Worm (Caenorhabditis elegans) whole organism, late embryonic: Measurements from ENCODE around the gene gst-33.
"Not testable (repeated sequence)": the region's sequence is repeated elsewhere in the genome, so short reads cannot be mapped to it uniquely, and the experiment has no call there.

ENCODE experiments used
- C38D4.7 ChIP-seq: fragments of 200-800 bp; sonication (Bioruptor generic); optimal IDR thresholded peaks from 2 replicates; lab custom pipeline; 2018; ENCODE audit warnings: mild to moderate bottlenecking, missing genetic modification characterization, moderate library complexity, missing compliant biosample characterization
- K02D7.2 ChIP-seq: sonication (generic microtip); optimal IDR thresholded peaks from 2 replicates; lab custom pipeline; 2017; ENCODE audit warnings: mild to moderate bottlenecking, missing genetic modification characterization, missing compliant biosample characterization
- K09A11.1 ChIP-seq: sonication (generic microtip); optimal IDR thresholded peaks from 2 replicates; lab custom pipeline; 2017; ENCODE audit warnings: antibody characterized with exemption, mild to moderate bottlenecking, missing genetic modification characterization, missing compliant biosample characterization; ENCODE audit not compliant: insufficient read depth
- Y22D7AL.16 ChIP-seq: sonication (generic microtip); optimal IDR thresholded peaks from 2 replicates; lab custom pipeline; 2016; ENCODE audit warnings: missing genetic modification characterization, missing compliant biosample characterization
- ceh-14 ChIP-seq: sonication (generic microtip); optimal IDR thresholded peaks from 2 replicates; lab custom pipeline; 2016; ENCODE audit warnings: missing genotype, missing genetic modification characterization, missing compliant biosample characterization
- ceh-18 ChIP-seq: sonication (generic microtip); optimal IDR thresholded peaks from 2 replicates; lab custom pipeline; 2016; ENCODE audit warnings: missing genetic modification characterization, missing compliant biosample characterization
- ceh-24 ChIP-seq: sonication (generic microtip); optimal IDR thresholded peaks from 2 replicates; lab custom pipeline; 2016; ENCODE audit warnings: mild to moderate bottlenecking, missing genetic modification characterization, missing compliant biosample characterization
- ceh-30 ChIP-seq: fragments of 150-350 bp; optimal IDR thresholded peaks from 2 replicates; lab custom pipeline; 2014; ENCODE audit warnings: missing biosample characterization, missing genetic modification characterization
- ceh-34 ChIP-seq: sonication (generic microtip); optimal IDR thresholded peaks from 2 replicates; lab custom pipeline; 2016; ENCODE audit warnings: mild to moderate bottlenecking, missing genetic modification characterization, missing compliant biosample characterization
- ceh-48 ChIP-seq: sonication (generic microtip); optimal IDR thresholded peaks from 2 replicates; lab custom pipeline; 2016; ENCODE audit warnings: missing genetic modification characterization, inconsistent platforms, missing compliant biosample characterization
- ceh-9 ChIP-seq: sonication (generic microtip); optimal IDR thresholded peaks from 2 replicates; lab custom pipeline; 2016; ENCODE audit warnings: mild to moderate bottlenecking, missing genetic modification characterization, inconsistent platforms, missing compliant biosample characterization
- elt-2 ChIP-seq: sonication (generic microtip); optimal IDR thresholded peaks from 2 replicates; lab custom pipeline; 2016; ENCODE audit warnings: missing genetic modification reagents, missing genetic modification characterization, missing compliant biosample characterization
- elt-4 ChIP-seq: sonication (generic microtip); optimal IDR thresholded peaks from 2 replicates; lab custom pipeline; 2016; ENCODE audit warnings: missing genetic modification characterization, missing compliant biosample characterization
- ets-4 ChIP-seq: sonication (generic microtip); optimal IDR thresholded peaks from 2 replicates; lab custom pipeline; 2016; ENCODE audit warnings: missing genetic modification characterization, missing compliant biosample characterization
- fkh-10 ChIP-seq: fragments of 150-350 bp; optimal IDR thresholded peaks from 2 replicates; lab custom pipeline; 2014; ENCODE audit warnings: missing biosample characterization, missing genetic modification reagents, missing genetic modification characterization
- fkh-6 ChIP-seq: sonication (generic microtip); optimal IDR thresholded peaks from 2 replicates; lab custom pipeline; 2016; ENCODE audit warnings: missing genetic modification characterization, missing compliant biosample characterization
- gmeb-2 ChIP-seq: sonication (generic microtip); optimal IDR thresholded peaks from 2 replicates; lab custom pipeline; 2016; ENCODE audit warnings: missing genetic modification characterization, inconsistent platforms, missing compliant biosample characterization
- hlh-13 ChIP-seq: fragments of 200-800 bp; sonication (Bioruptor generic); optimal IDR thresholded peaks from 2 replicates; lab custom pipeline; 2018; ENCODE audit warnings: mild to moderate bottlenecking, missing genetic modification characterization, missing compliant biosample characterization
- hlh-15 ChIP-seq: sonication (generic microtip); optimal IDR thresholded peaks from 2 replicates; lab custom pipeline; 2016; ENCODE audit warnings: missing genetic modification characterization, missing compliant biosample characterization
- hlh-30 ChIP-seq: sonication (generic microtip); optimal IDR thresholded peaks from 2 replicates; lab custom pipeline; 2017; ENCODE audit warnings: antibody characterized with exemption, missing genetic modification characterization, missing compliant biosample characterization; ENCODE audit not compliant: insufficient read depth
- hlh-6 ChIP-seq: sonication (generic microtip); optimal IDR thresholded peaks from 2 replicates; lab custom pipeline; 2016; ENCODE audit warnings: missing genotype, missing genetic modification characterization, missing compliant biosample characterization
- lim-6 ChIP-seq: sonication (generic microtip); optimal IDR thresholded peaks from 2 replicates; lab custom pipeline; 2016; ENCODE audit warnings: missing genetic modification characterization, missing compliant biosample characterization
- madf-2 ChIP-seq: sonication (generic microtip); optimal IDR thresholded peaks from 2 replicates; lab custom pipeline; 2017; ENCODE audit warnings: missing genetic modification characterization, missing compliant biosample characterization
- mec-3 ChIP-seq: sonication (generic microtip); optimal IDR thresholded peaks from 2 replicates; lab custom pipeline; 2016; ENCODE audit warnings: borderline replicate concordance, missing genetic modification characterization, missing compliant biosample characterization
- nfya-1 ChIP-seq: sonication (generic microtip); optimal IDR thresholded peaks from 2 replicates; lab custom pipeline; 2017; ENCODE audit warnings: missing genetic modification characterization, mild to moderate bottlenecking, missing compliant biosample characterization, antibody characterized with exemption, moderate library complexity
- nhr-11 ChIP-seq: fragments of 150-350 bp; optimal IDR thresholded peaks from 2 replicates; lab custom pipeline; 2014; ENCODE audit warnings: missing biosample characterization, missing genetic modification characterization
- npax-4 ChIP-seq: sonication (generic microtip); optimal IDR thresholded peaks from 2 replicates; lab custom pipeline; 2016; ENCODE audit warnings: missing genetic modification characterization, missing compliant biosample characterization
- pha-4 ChIP-seq: fragments of 150-350 bp; optimal IDR thresholded peaks from 2 replicates; lab custom pipeline; 2018; ENCODE audit warnings: missing biosample characterization, missing genetic modification reagents, missing genetic modification characterization
- sox-4 ChIP-seq: sonication (generic microtip); optimal IDR thresholded peaks from 2 replicates; lab custom pipeline; 2017; ENCODE audit warnings: mild to moderate bottlenecking, missing genetic modification characterization, inconsistent platforms, missing compliant biosample characterization
- syd-9 ChIP-seq: sonication (generic microtip); optimal IDR thresholded peaks from 2 replicates; lab custom pipeline; 2016; ENCODE audit warnings: mild to moderate bottlenecking, missing genetic modification characterization, moderate library complexity, missing compliant biosample characterization
- ttx-3 ChIP-seq: sonication (generic microtip); optimal IDR thresholded peaks from 2 replicates; lab custom pipeline; 2016; ENCODE audit warnings: missing genetic modification reagents, missing genetic modification characterization, missing compliant biosample characterization
- unc-86 ChIP-seq: sonication (generic microtip); optimal IDR thresholded peaks from 2 replicates; lab custom pipeline; 2016; ENCODE audit warnings: missing genetic modification characterization, missing compliant biosample characterization

The gst-33 gene

ce11 chrV:3506252-3506651 is 37.9 kb upstream of the gst-33 start, which contains the start of gene ugt-64:
TSS of gene ugt-64 (minus strand) at chrV:3506352.
- not testable (repeated sequence) for TF ChIP-seq nhr-11, madf-2, ceh-48 (tag; lab: Kevin White, UChicago)
- TF ChIP-seq, all 69 proteins: peak for 0; not testable (repeated sequence) for 69

ce11 chrV:3505745-3506144 is 37.4 kb upstream of the gst-33 start:
- no peak for TF ChIP-seq K02D7.2 (tag; lab: Kevin White, UChicago)
- no peak for TF ChIP-seq hlh-15 (tag; lab: Kevin White, UChicago)
- TF ChIP-seq unc-86 (tag; lab: Kevin White, UChicago): no peak
- no peak for TF ChIP-seq ceh-48 (tag; lab: Kevin White, UChicago)
- peak; percentile 91 for TF ChIP-seq elt-2 (tag; lab: Kevin White, UChicago)
- TF ChIP-seq, all 69 proteins: peak for 1

DNA sequence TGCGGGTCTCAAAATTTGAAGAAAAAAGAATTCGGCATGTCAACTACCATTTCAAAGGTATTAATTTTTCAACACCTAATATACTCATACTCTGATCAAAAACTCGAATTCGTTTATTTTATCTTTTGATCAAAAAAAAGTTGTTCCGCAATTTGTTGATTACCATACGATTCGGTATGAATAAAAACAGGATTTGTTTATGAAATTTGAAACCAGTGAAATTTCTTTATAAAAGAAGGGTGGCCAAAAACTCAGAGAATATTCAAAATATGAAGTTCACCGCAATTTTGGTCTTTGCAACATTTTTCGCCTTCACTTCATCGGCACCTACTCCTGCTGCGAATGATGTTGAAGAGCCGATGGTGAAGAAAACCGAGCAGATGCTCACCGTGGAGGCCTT is 33.7 kb upstream of the gst-33 start, which contains the start of the genes C07G3.8 and C07G3.10:
Gene C07G3.8, minus strand, starts transcription at position 101 of the 400 bp plus-strand sequence.
Gene C07G3.10, plus strand, starts transcription at position 270 of the 400 bp plus-strand sequence.
- TF ChIP-seq ceh-30 (no peak), hlh-6 (tag; lab: Kevin White, UChicago) (no peak), npax-4 (no peak), hlh-30 (tag; lab: Kevin White, UChicago) (no peak), Y22D7AL.16 (no peak), fkh-10 (no peak), syd-9 (tag; lab: Kevin White, UChicago) (no peak), pha-4 (no peak), lim-6 (tag; lab: Kevin White, UChicago) (no peak), ceh-9 (tag; lab: Kevin White, UChicago) (no peak), elt-4 (no peak), ceh-18 (tag; lab: Kevin White, UChicago) (no peak), ceh-24 (tag; lab: Kevin White, UChicago) (no peak), hlh-13 (GFP tag; lab: Kevin White, UChicago) (no peak), sox-4 (tag; lab: Kevin White, UChicago) (no peak), ttx-3 (tag; lab: Kevin White, UChicago) (no peak)

DNA sequence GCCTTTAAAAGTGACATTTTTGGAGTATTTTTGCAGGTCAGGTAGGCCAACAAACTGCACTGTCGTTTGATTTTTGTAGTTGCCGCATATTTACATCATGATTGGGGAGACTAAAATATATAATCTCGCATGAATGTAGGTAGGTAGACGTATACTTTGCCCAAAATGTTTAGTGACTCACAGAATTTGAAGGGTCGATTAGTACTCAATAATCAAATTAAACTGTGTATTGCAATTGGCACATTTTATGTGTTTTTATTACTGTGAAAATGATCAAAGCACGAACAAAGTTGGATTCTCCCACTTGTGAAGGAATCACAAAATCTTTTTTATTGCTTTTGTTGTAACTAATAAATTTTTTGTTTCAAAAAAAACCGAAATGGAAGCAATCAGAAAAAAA is 28.5 kb upstream of the gst-33 start, which contains the start of gene C07G3.15:
Gene C07G3.15, minus strand, starts transcription at position 101 of the 400 bp plus-strand sequence.
- no peak for TF ChIP-seq fkh-10

DNA sequence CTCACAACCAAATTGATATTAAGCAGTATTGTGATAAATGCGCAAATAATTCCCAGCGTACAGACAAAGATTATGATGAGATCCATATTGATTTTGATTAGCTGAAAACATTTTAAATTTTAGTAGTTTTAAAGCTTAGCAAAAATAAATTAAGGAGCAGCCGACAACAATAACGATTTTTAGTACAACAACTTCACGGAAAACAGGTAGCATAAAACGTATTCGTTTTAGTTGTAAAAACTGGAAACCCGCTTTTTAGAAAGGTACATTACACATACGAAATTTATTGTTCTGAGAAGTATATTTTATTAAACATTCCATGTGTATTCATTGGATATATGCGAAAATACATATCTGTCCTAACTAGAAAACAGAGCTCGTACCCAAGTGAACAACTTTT is 22.1 kb upstream of the gst-33 start, which contains the start of gene srbc-36:
Gene srbc-36, minus strand, starts transcription at position 101 of the 400 bp plus-strand sequence.
- no peak for TF ChIP-seq gmeb-2 (tag; lab: Kevin White, UChicago)
- no peak for TF ChIP-seq hlh-15 (tag; lab: Kevin White, UChicago)
- TF ChIP-seq C38D4.7 (GFP tag; lab: Kevin White, UChicago): no peak
- TF ChIP-seq fkh-6: no peak
- no peak for TF ChIP-seq ceh-34 (tag; lab: Kevin White, UChicago)
- no peak for TF ChIP-seq ets-4 (tag; lab: Kevin White, UChicago)
- TF ChIP-seq ceh-14 (tag; lab: Kevin White, UChicago): no peak
- no peak for TF ChIP-seq npax-4
- TF ChIP-seq lim-6 (tag; lab: Kevin White, UChicago): no peak
- TF ChIP-seq mec-3: no peak

- TF ChIP-seq madf-2 (tag; lab: Kevin White, UChicago) (no peak), K09A11.1 (tag; lab: Kevin White, UChicago) (no peak), nfya-1 (tag; lab: Kevin White, UChicago) (no peak), ceh-18 (tag; lab: Kevin White, UChicago) (no peak), ceh-30 (no peak)
- TF ChIP-seq, all 69 proteins: peak for 0
These were observed 18.5 kb upstream of the gst-33 start, which contains the start of gene srbc-32 for ce11 chrV:3486857-3487256. TSS of gene srbc-32 (minus strand) at chrV:3486957.
